Worm (Caenorhabditis elegans) whole organism, young adult: Measurements from ENCODE around the gene Y70C5A.2.

Source experiments
- ccch-3 ChIP-seq: fragments of 200-800 bp; sonication (Bioruptor generic); optimal IDR thresholded peaks from 2 replicates; lab custom pipeline; 2018; ENCODE audit warnings: mild to moderate bottlenecking, missing genetic modification characterization, missing compliant biosample characterization
- nfya-1 ChIP-seq: sonication (generic microtip); optimal IDR thresholded peaks from 2 replicates; lab custom pipeline; 2017; ENCODE audit warnings: antibody characterized with exemption, missing compliant biosample characterization, missing genetic modification characterization, borderline replicate concordance; ENCODE audit not compliant: insufficient read depth

DNA sequence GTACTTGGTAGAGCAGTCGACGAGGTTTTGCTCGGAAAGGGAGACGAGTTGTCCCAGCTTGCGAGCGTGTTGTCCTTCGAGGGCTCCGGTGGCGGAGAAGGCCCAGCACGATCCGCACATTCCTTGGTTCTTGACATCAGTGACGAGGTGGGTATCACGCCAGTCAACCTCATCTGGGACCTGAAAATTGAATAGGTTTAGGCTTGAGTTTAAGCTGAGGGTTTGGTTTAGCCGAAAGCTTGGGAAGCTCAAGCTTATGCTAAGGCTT lies 29.3 kb downstream of the Y70C5A.2 start:
- no peak for TF ChIP-seq nfya-1 (tag; lab: Kevin White, UChicago)
- no peak for TF ChIP-seq ccch-3 (GFP tag; lab: Kevin White, UChicago)
